Fruit fly (Drosophila melanogaster) whole organism, pupa: ENCODE results near the gene nonC.

Source experiments
- CG10348 ChIP-seq: fragments of 200-800 bp; sonication (Bioruptor generic); IDR thresholded peaks from 2 replicates; pipeline ENCODE4 v1.3.6; 2022; ENCODE audit warnings: missing biosample characterization, missing genetic modification characterization
- CG13204 ChIP-seq: fragments of 200-800 bp; sonication (Bioruptor generic); optimal IDR thresholded peaks from 2 replicates; lab custom pipeline; 2018; ENCODE audit warnings: missing biosample characterization, mild to moderate bottlenecking, missing genetic modification characterization, moderate library complexity
- CG14655 ChIP-seq: fragments of 200-800 bp; sonication (Bioruptor generic); optimal IDR thresholded peaks from 3 replicates; lab custom pipeline; 2017; ENCODE audit warnings: mild to moderate bottlenecking, missing biosample characterization, missing genetic modification reagents, missing genetic modification characterization
- CG32121 ChIP-seq: fragments of 200-800 bp; sonication (Bioruptor generic); IDR thresholded peaks from 2 replicates; pipeline ENCODE4 v1.3.6; 2022; ENCODE audit warnings: missing biosample characterization, missing genetic modification characterization
- CG8159 ChIP-seq: fragments of 200-800 bp; sonication (Bioruptor generic); optimal IDR thresholded peaks from 3 replicates; lab custom pipeline; 2018; ENCODE audit warnings: missing biosample characterization, mild to moderate bottlenecking, missing genetic modification characterization, moderate library complexity
- CG9948 ChIP-seq: fragments of 200-800 bp; sonication (Bioruptor generic); optimal IDR thresholded peaks from 2 replicates; lab custom pipeline; 2018; ENCODE audit warnings: missing biosample characterization, mild to moderate bottlenecking, missing genetic modification characterization, moderate library complexity
- D1 ChIP-seq: fragments of 200-800 bp; sonication (Bioruptor generic); optimal IDR thresholded peaks from 2 replicates; lab custom pipeline; 2018; ENCODE audit warnings: missing biosample characterization, mild to moderate bottlenecking, missing genetic modification characterization, moderate library complexity
- EcR ChIP-seq: fragments of 200-800 bp; sonication (Bioruptor generic); optimal IDR thresholded peaks from 3 replicates; lab custom pipeline; 2019; ENCODE audit warnings: missing biosample characterization, missing genetic modification characterization, mild to moderate bottlenecking, moderate library complexity, missing genetic modification reagents
- Ets98B ChIP-seq: fragments of 200-800 bp; sonication (Bioruptor generic); IDR thresholded peaks from 2 replicates; pipeline ENCODE4 v1.3.6; 2022; ENCODE audit warnings: missing biosample characterization, missing genetic modification characterization
- fd96Ca ChIP-seq: fragments of 200-800 bp; sonication (Bioruptor generic); IDR thresholded peaks from 3 replicates; pipeline ENCODE4 v1.3.6; 2022; ENCODE audit warnings: missing biosample characterization, missing genetic modification characterization
- rn ChIP-seq: fragments of 200-800 bp; sonication (Bioruptor generic); IDR thresholded peaks from 2 replicates; pipeline ENCODE4 v1.3.6; 2022; ENCODE audit warnings: missing biosample characterization, missing genetic modification characterization

DNA sequence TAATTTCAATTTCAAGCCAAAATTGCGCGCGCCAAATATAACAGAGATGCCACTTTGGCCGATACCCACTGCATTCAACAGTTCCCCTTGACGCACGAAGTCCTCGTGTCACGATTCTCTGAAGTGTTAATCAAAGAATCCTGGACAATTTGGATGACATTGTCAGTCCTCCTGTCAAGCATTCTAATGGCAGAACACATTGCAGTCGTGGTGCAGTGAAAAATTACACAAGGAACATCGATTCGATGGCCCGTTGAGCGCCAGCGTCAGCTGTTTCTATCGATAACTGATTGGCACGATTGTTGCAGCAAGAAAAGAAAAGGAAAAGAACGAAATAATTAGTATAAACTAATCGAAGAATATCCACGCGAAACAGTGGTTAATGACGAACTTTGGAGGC, at the start of gene nonC:
- TF ChIP-seq CG8159 (tag; lab: Kevin White, UChicago) (no peak), EcR (GFP tag; lab: Kevin White, UChicago) (no peak), D1 (tag; lab: Kevin White, UChicago) (no peak), rn (GFP tag; lab: Robert Waterston, UW) (no peak), CG10348 (GFP tag; lab: Robert Waterston, UW) (no peak), CG14655 (GFP tag; lab: Kevin White, UChicago) (no peak), Ets98B (no peak), CG32121 (no peak), CG9948 (tag; lab: Kevin White, UChicago) (no peak), CG13204 (GFP tag; lab: Kevin White, UChicago) (no peak), fd96Ca (GFP tag; lab: Robert Waterston, UW) (no peak)
